Worm (Caenorhabditis elegans): ENCODE results near the gene F53H8.3.

The F53H8.3 gene

ce11 chrX:952557-953083 is 14.3 kb downstream of the F53H8.3 start (continued):
- no peak for TF ChIP-seq ceh-9 (tag; optimal IDR thresholded peaks at IDR 0.05)
- no peak for TF ChIP-seq hlh-6 (tag; optimal IDR thresholded peaks at IDR 0.05)
- no peak for TF ChIP-seq T23F11.4 (GFP tag; optimal IDR thresholded peaks at IDR 0.05)
- TF ChIP-seq npax-4 (tag; optimal IDR thresholded peaks at IDR 0.05): no peak
- TF ChIP-seq pat-9 (tag; optimal IDR thresholded peaks at IDR 0.05): no peak
- no peak for TF ChIP-seq ama-1 (optimal IDR thresholded peaks at IDR 0.05)
- no peak for TF ChIP-seq C08G9.2 (tag; optimal IDR thresholded peaks at IDR 0.05)
- peak; percentile 42 for TF ChIP-seq nfya-1 (tag; optimal IDR thresholded peaks at IDR 0.05)

ce11 chrX:954499-955061 is 16.2 kb downstream of the F53H8.3 start, which contains the start of gene apm-3:
apm-3 (plus strand) TSS chrX:954975.
- no peak for TF ChIP-seq F13H6.1 (tag; optimal IDR thresholded peaks at IDR 0.05)
- TF ChIP-seq dmd-4 (tag; optimal IDR thresholded peaks at IDR 0.05; ENCODE audit: borderline replicate concordance): no peak
- no peak for TF ChIP-seq ceh-45 (GFP tag; IDR thresholded peaks at IDR 0.05)
- TF ChIP-seq madf-2 (tag; optimal IDR thresholded peaks at IDR 0.05): no peak
- no peak for TF ChIP-seq ceh-18 (tag; optimal IDR thresholded peaks at IDR 0.05)
- TF ChIP-seq hlh-15 (tag; optimal IDR thresholded peaks at IDR 0.05): no peak
- no peak for TF ChIP-seq sox-2 (GFP tag; IDR thresholded peaks at IDR 0.05)
- TF ChIP-seq sox-4 (tag; optimal IDR thresholded peaks at IDR 0.05): no peak
- TF ChIP-seq tbx-2 (tag; optimal IDR thresholded peaks at IDR 0.05): peak; percentile 34
- no peak for TF ChIP-seq odd-2 (tag; optimal IDR thresholded peaks at IDR 0.05)
- TF ChIP-seq pag-3 (tag; optimal IDR thresholded peaks at IDR 0.05; ENCODE audit: borderline replicate concordance): no peak
- TF ChIP-seq ttx-3 (tag; optimal IDR thresholded peaks at IDR 0.05): no peak
- TF ChIP-seq ceh-30 (tag; optimal IDR thresholded peaks at IDR 0.05): no peak
- no peak for TF ChIP-seq ztf-16 (tag; optimal IDR thresholded peaks at IDR 0.05)
- no peak for TF ChIP-seq syd-9 (tag; optimal IDR thresholded peaks at IDR 0.05)
- peak; percentile 68 for TF ChIP-seq unc-42 (tag; optimal IDR thresholded peaks at IDR 0.05)
- TF ChIP-seq nhr-11 (tag; optimal IDR thresholded peaks at IDR 0.05): no peak
- no peak for TF ChIP-seq ceh-34 (tag; optimal IDR thresholded peaks at IDR 0.05)
- TF ChIP-seq zip-5 (tag; optimal IDR thresholded peaks at IDR 0.05): no peak
- TF ChIP-seq C38D4.7 (GFP tag; optimal IDR thresholded peaks at IDR 0.05): no peak
- TF ChIP-seq che-1 (tag; optimal IDR thresholded peaks at IDR 0.05): no peak
- no peak for TF ChIP-seq ceh-31 (tag; optimal IDR thresholded peaks at IDR 0.05)
- TF ChIP-seq ceh-2 (tag; optimal IDR thresholded peaks at IDR 0.05): no peak
- no peak for TF ChIP-seq ceh-14 (tag; optimal IDR thresholded peaks at IDR 0.05)
- TF ChIP-seq ama-1 (optimal IDR thresholded peaks at IDR 0.05): no peak
- no peak for TF ChIP-seq T23F11.4 (GFP tag; optimal IDR thresholded peaks at IDR 0.05)
- no peak for TF ChIP-seq fkh-6 (tag; optimal IDR thresholded peaks at IDR 0.05)
- TF ChIP-seq ref-2 (tag; optimal IDR thresholded peaks at IDR 0.05): peak; percentile 10
- no peak for TF ChIP-seq sdc-2 (tag; optimal IDR thresholded peaks at IDR 0.05)
- TF ChIP-seq ets-4 (tag; optimal IDR thresholded peaks at IDR 0.05): no peak
- TF ChIP-seq ceh-22 (tag; optimal IDR thresholded peaks at IDR 0.05): no peak
- TF ChIP-seq elt-2 (tag; optimal IDR thresholded peaks at IDR 0.05): peak; percentile 40
- no peak for TF ChIP-seq pat-9 (tag; optimal IDR thresholded peaks at IDR 0.05)
- peak; percentile 52 for TF ChIP-seq nfya-1 (tag; optimal IDR thresholded peaks at IDR 0.05)
- no peak for TF ChIP-seq C08G9.2 (tag; optimal IDR thresholded peaks at IDR 0.05)
- no peak for TF ChIP-seq lim-6 (tag; optimal IDR thresholded peaks at IDR 0.05)
- no peak for TF ChIP-seq pha-4 (tag; optimal IDR thresholded peaks at IDR 0.05)
- no peak for TF ChIP-seq gmeb-2 (tag; optimal IDR thresholded peaks at IDR 0.05)
- TF ChIP-seq ceh-19 (GFP tag; optimal IDR thresholded peaks at IDR 0.05): no peak
- peak; percentile 41 for TF ChIP-seq ceh-48 (tag; optimal IDR thresholded peaks at IDR 0.05)
- no peak for TF ChIP-seq elt-4 (tag; optimal IDR thresholded peaks at IDR 0.05)
- no peak for TF ChIP-seq tbx-7 (tag; optimal IDR thresholded peaks at IDR 0.05)
- TF ChIP-seq hlh-13 (GFP tag; optimal IDR thresholded peaks at IDR 0.05): no peak
- no peak for TF ChIP-seq pha-2 (tag; optimal IDR thresholded peaks at IDR 0.05)
- no peak for TF ChIP-seq pqm-1 (tag; optimal IDR thresholded peaks at IDR 0.05)
- no peak for TF ChIP-seq pax-1 (tag; optimal IDR thresholded peaks at IDR 0.05)
- no peak for TF ChIP-seq ceh-9 (tag; optimal IDR thresholded peaks at IDR 0.05)

All from whole organism, late embryonic.